Worm (Caenorhabditis elegans) whole organism, midembryonic: ENCODE data around the gene T02H6.9.

Experiments used
- T22C8.4 ChIP-seq: fragments of 200-800 bp; sonication (Bioruptor generic); IDR thresholded peaks from 2 replicates; pipeline ENCODE4 v1.3.6; 2022; ENCODE audit warnings: missing genetic modification characterization, missing compliant biosample characterization
- cog-1 ChIP-seq: sonication (generic microtip); optimal IDR thresholded peaks from 2 replicates; lab custom pipeline; 2016; ENCODE audit warnings: missing genetic modification characterization, missing compliant biosample characterization
- flt-1 ChIP-seq: fragments of 200-800 bp; sonication (Bioruptor generic); IDR thresholded peaks from 2 replicates; pipeline ENCODE4 v1.3.6; 2022; ENCODE audit warnings: missing genetic modification characterization, missing compliant biosample characterization
- klf-2 ChIP-seq: fragments of 200-800 bp; sonication (Bioruptor generic); conservative IDR thresholded peaks from 2 replicates; pipeline ENCODE4 v1.3.6; 2022; ENCODE audit warnings: missing genetic modification reagents, missing genetic modification characterization, missing compliant biosample characterization
- med-1 ChIP-seq: sonication (generic microtip); optimal IDR thresholded peaks from 2 replicates; lab custom pipeline; 2017; ENCODE audit warnings: missing genetic modification characterization, mild to moderate bottlenecking, missing compliant biosample characterization, antibody characterized with exemption, missing genetic modification reagents; ENCODE audit not compliant: insufficient read depth
- ref-1 ChIP-seq: fragments of 200-800 bp; sonication (Bioruptor generic); conservative IDR thresholded peaks from 2 replicates; pipeline ENCODE4 v1.3.6; 2022; ENCODE audit warnings: missing genetic modification reagents, missing genetic modification characterization, missing compliant biosample characterization
- tab-1 ChIP-seq: fragments of 200-800 bp; sonication (Bioruptor generic); IDR thresholded peaks from 2 replicates; pipeline ENCODE4 v1.3.6; 2022; ENCODE audit warnings: missing genetic modification characterization, missing compliant biosample characterization
- ztf-23 ChIP-seq: fragments of 200-800 bp; sonication (Bioruptor generic); IDR thresholded peaks from 2 replicates; pipeline ENCODE4 v1.3.6; 2022; ENCODE audit warnings: missing genetic modification reagents, missing genetic modification characterization, missing compliant biosample characterization
- ztf-29 ChIP-seq: fragments of 200-800 bp; sonication (Bioruptor generic); IDR thresholded peaks from 2 replicates; pipeline ENCODE4 v1.3.6; 2022; ENCODE audit warnings: missing genetic modification reagents, missing genetic modification characterization, missing compliant biosample characterization

DNA sequence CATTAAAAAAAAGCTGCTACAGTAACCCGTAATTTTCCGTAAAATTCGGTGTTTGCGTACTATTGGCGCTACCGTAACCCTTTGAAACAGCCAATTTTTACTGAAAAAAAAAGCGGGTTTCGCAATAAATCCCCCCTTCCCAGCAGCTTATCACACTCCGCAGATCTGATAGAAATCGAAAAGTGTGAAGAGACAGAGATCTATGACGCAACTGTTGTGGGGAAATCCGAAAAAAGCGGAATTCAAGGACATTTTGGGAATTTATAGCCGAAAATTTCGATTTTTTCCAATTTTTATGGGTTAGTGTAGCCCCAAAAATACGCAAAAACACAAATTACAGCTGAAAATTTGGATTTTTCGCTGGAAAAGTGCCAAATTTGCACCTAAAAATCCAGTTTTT lies 43.2 kb downstream of the T02H6.9 start:
- no peak for TF ChIP-seq klf-2 (GFP tag; lab: Robert Waterston, UW)
- no peak for TF ChIP-seq cog-1
- TF ChIP-seq med-1 = no peak
- TF ChIP-seq ztf-29 (GFP tag; lab: Robert Waterston, UW) = no peak
- no peak for TF ChIP-seq flt-1 (GFP tag; lab: Robert Waterston, UW)
- no peak for TF ChIP-seq ztf-23 (GFP tag; lab: Robert Waterston, UW)
- TF ChIP-seq ref-1 (GFP tag; lab: Robert Waterston, UW) = no peak
- no peak for TF ChIP-seq tab-1 (GFP tag; lab: Robert Waterston, UW)
- no peak for TF ChIP-seq T22C8.4 (GFP tag; lab: Robert Waterston, UW)
